Worm (Caenorhabditis elegans) whole organism, midembryonic: Measurements from ENCODE around the gene nep-4.

Experiments
- T22C8.4 ChIP-seq: fragments of 200-800 bp; sonication (Bioruptor generic); IDR thresholded peaks from 2 replicates; pipeline ENCODE4 v1.3.6; 2022; ENCODE audit warnings: missing genetic modification characterization, missing compliant biosample characterization
- flt-1 ChIP-seq: fragments of 200-800 bp; sonication (Bioruptor generic); IDR thresholded peaks from 2 replicates; pipeline ENCODE4 v1.3.6; 2022; ENCODE audit warnings: missing genetic modification characterization, missing compliant biosample characterization
- klf-2 ChIP-seq: fragments of 200-800 bp; sonication (Bioruptor generic); conservative IDR thresholded peaks from 2 replicates; pipeline ENCODE4 v1.3.6; 2022; ENCODE audit warnings: missing genetic modification reagents, missing genetic modification characterization, missing compliant biosample characterization
- med-1 ChIP-seq: sonication (generic microtip); optimal IDR thresholded peaks from 2 replicates; lab custom pipeline; 2017; ENCODE audit warnings: missing genetic modification characterization, mild to moderate bottlenecking, missing compliant biosample characterization, antibody characterized with exemption, missing genetic modification reagents; ENCODE audit not compliant: insufficient read depth
- ref-1 ChIP-seq: fragments of 200-800 bp; sonication (Bioruptor generic); conservative IDR thresholded peaks from 2 replicates; pipeline ENCODE4 v1.3.6; 2022; ENCODE audit warnings: missing genetic modification reagents, missing genetic modification characterization, missing compliant biosample characterization
- tab-1 ChIP-seq: fragments of 200-800 bp; sonication (Bioruptor generic); IDR thresholded peaks from 2 replicates; pipeline ENCODE4 v1.3.6; 2022; ENCODE audit warnings: missing genetic modification characterization, missing compliant biosample characterization

ce11 chrX:6850412-6850811 is 12.8 kb downstream of the nep-4 start:
- no peak for TF ChIP-seq tab-1 (GFP tag; lab: Robert Waterston, UW)
- no peak for TF ChIP-seq med-1 (GFP tag; lab: Kevin White, UChicago)
- no peak for TF ChIP-seq klf-2 (GFP tag; lab: Robert Waterston, UW)
- no peak for TF ChIP-seq flt-1
- no peak for TF ChIP-seq ref-1 (GFP tag; lab: Robert Waterston, UW)
- TF ChIP-seq T22C8.4 (GFP tag; lab: Robert Waterston, UW) = no peak
